Worm (Caenorhabditis elegans) whole organism, L3 larva: ENCODE data around the gene H14A12.3.

Source experiments
- aly-2 ChIP-seq: fragments of 150-350 bp; optimal IDR thresholded peaks from 2 replicates; lab custom pipeline; 2014; ENCODE audit warnings: missing biosample characterization, missing genetic modification characterization
- nhr-11 ChIP-seq: fragments of 150-350 bp; optimal IDR thresholded peaks from 2 replicates; lab custom pipeline; 2014; ENCODE audit warnings: missing biosample characterization, missing genetic modification characterization
- ztf-11 ChIP-seq: fragments of 150-350 bp; optimal IDR thresholded peaks from 2 replicates; lab custom pipeline; 2014; ENCODE audit warnings: missing biosample characterization, missing genetic modification characterization

ce11 chrIII:7491931-7492330 is 28.3 kb downstream of the H14A12.3 start:
- TF ChIP-seq aly-2 (tag; lab: Kevin White, UChicago) (no peak), nhr-11 (tag; lab: Kevin White, UChicago) (no peak), ztf-11 (tag; lab: Kevin White, UChicago) (no peak)
